Fruit fly (Drosophila melanogaster): ENCODE results near the gene Sec16.

The Sec16 gene

DNA sequence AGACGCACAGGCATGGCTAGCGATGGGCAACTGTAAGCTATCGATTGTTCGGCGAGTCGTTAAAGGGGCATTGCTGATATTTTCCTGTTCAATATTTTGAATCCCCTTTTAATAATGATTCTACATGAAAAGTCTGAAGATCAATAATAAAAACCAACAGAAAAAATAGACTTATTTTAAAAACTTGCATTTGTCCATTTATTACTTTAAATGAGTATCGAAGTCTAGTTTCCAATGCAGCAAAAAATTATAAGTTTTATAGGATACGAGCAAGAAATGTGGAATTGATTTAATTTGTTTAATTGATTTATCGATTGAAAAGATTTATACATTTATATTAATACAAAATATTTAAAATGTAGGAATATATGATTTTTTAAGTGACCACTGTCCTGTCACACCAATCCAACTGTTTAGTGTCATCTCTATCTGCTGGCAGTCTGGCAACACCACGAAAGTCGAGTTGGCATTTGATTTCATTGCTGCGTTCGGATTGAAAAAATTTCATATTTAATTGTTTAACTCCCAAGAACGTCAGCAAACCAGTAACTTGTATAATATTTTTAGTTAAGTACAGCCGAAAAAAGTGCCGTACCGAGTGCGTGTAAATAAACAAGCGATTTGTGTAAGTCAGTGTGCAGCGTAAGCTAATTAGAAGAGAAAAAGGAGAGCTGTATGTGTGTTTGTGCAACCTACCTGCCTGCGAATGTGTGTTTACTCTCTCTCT lies at the start of gene Sec16, which contains the start of gene CG1824 (continued):
- TF ChIP-seq CG8924 (tag; optimal IDR thresholded peaks at IDR 0.05) (peak; percentile 45), CG4707 (GFP tag; optimal IDR thresholded peaks at IDR 0.05) (no peak), CG18619 (GFP tag; optimal IDR thresholded peaks at IDR 0.05) (peak; percentile 42), da (GFP tag; optimal IDR thresholded peaks at IDR 0.05) (no peak), eyg (GFP tag; optimal IDR thresholded peaks at IDR 0.05) (no peak), kni (GFP tag; optimal IDR thresholded peaks at IDR 0.05) (no peak), CG1602 (GFP tag; optimal IDR thresholded peaks at IDR 0.05) (peak; percentile 58), Poxn (GFP tag; IDR thresholded peaks at IDR 0.05) (no peak), CG11723 (GFP tag; optimal IDR thresholded peaks at IDR 0.05) (no peak), her (GFP tag; optimal IDR thresholded peaks at IDR 0.05) (no peak), CG2202 (tag; optimal IDR thresholded peaks at IDR 0.05) (no peak), CG15479 (GFP tag; optimal IDR thresholded peaks at IDR 0.05) (peak; percentile 56), MESR4 (GFP tag; optimal IDR thresholded peaks at IDR 0.05) (peak; percentile 59), CG7372 (GFP tag; IDR thresholded peaks at IDR 0.05) (no peak), CG10462 (GFP tag; optimal IDR thresholded peaks at IDR 0.05) (peak; percentile 16), CG12744 (GFP tag; optimal IDR thresholded peaks at IDR 0.05) (no peak), nerfin-1 (tag; optimal IDR thresholded peaks at IDR 0.05) (peak; percentile 20), sna (GFP tag; IDR thresholded peaks at IDR 0.05; ENCODE audit: partially characterized antibody) (no peak), cg (GFP tag; optimal IDR thresholded peaks at IDR 0.05) (peak; percentile 60), peb (GFP tag; IDR thresholded peaks at IDR 0.05) (no peak), CG13775 (GFP tag; optimal IDR thresholded peaks at IDR 0.05) (peak; percentile 66), HLH4C (GFP tag; IDR thresholded peaks at IDR 0.05; ENCODE audit: partially characterized antibody) (no peak), Trl (optimal IDR thresholded peaks at IDR 0.05) (no peak), Trl (GFP tag; optimal IDR thresholded peaks at IDR 0.05) (no peak), CG1832 (GFP tag; optimal IDR thresholded peaks at IDR 0.05) (no peak), chif (GFP tag; optimal IDR thresholded peaks at IDR 0.05) (no peak), jigr1 (GFP tag; IDR thresholded peaks at IDR 0.05) (no peak), CG7745 (tag; optimal IDR thresholded peaks at IDR 0.05) (no peak), dpn (GFP tag; optimal IDR thresholded peaks at IDR 0.05) (peak; percentile 21 to 46), CG12219 (GFP tag; optimal IDR thresholded peaks at IDR 0.05) (no peak), p53 (GFP tag; optimal IDR thresholded peaks at IDR 0.05) (no peak), klu (GFP tag; IDR thresholded peaks at IDR 0.05) (no peak), CG9797 (GFP tag; optimal IDR thresholded peaks at IDR 0.05) (peak; percentile 8), Hr78 (GFP tag; optimal IDR thresholded peaks at IDR 0.05) (no peak), PHDP (tag; optimal IDR thresholded peaks at IDR 0.05) (no peak), Lpt (GFP tag; optimal IDR thresholded peaks at IDR 0.05) (no peak), MBD-R2 (GFP tag; IDR thresholded peaks at IDR 0.05) (no peak; the same call in 1 of the 2 replicates), CG10979 (tag; optimal IDR thresholded peaks at IDR 0.05) (peak; percentile 29), CG9215 (GFP tag; IDR thresholded peaks at IDR 0.05) (peak; percentile 48), CG1647 (GFP tag; optimal IDR thresholded peaks at IDR 0.05) (no peak), H2.0 (GFP tag; IDR thresholded peaks at IDR 0.05) (no peak), ro (GFP tag; IDR thresholded peaks at IDR 0.05) (no peak), chinmo (GFP tag; IDR thresholded peaks at IDR 0.05; ENCODE audit: partially characterized antibody) (no peak), Bdp1 (GFP tag; optimal IDR thresholded peaks at IDR 0.05) (no peak), mld (GFP tag; IDR thresholded peaks at IDR 0.05; ENCODE audit: partially characterized antibody) (no peak), Neu2 (GFP tag; optimal IDR thresholded peaks at IDR 0.05; ENCODE audit: borderline replicate concordance) (no peak), Sox102F (GFP tag; optimal IDR thresholded peaks at IDR 0.05) (no peak), CG11456 (GFP tag; IDR thresholded peaks at IDR 0.05) (0 out of 3 replicates have a peak, but pooled peaks have one; percentile 20), CG10431 (GFP tag; optimal IDR thresholded peaks at IDR 0.05) (peak; percentile 13), Abd-B (GFP tag; optimal IDR thresholded peaks at IDR 0.05) (peak; percentile 54)
